Fruit fly (Drosophila melanogaster) whole organism, embryonic: ENCODE results near the gene CG10710.

ENCODE experiments used
- ATbp ChIP-seq: fragments of 200-800 bp; sonication (Bioruptor generic); optimal IDR thresholded peaks from 2 replicates; lab custom pipeline; 2017; ENCODE audit warnings: missing biosample characterization, mild to moderate bottlenecking, missing genetic modification characterization, missing genetic modification reagents
- Antp ChIP-seq: fragments of 200-800 bp; sonication (Bioruptor generic); optimal IDR thresholded peaks from 3 replicates; lab custom pipeline; 2016; ENCODE audit warnings: missing biosample characterization, missing genetic modification characterization
- BtbVII ChIP-seq: fragments of 200-800 bp; sonication (Bioruptor generic); optimal IDR thresholded peaks from 3 replicates; lab custom pipeline; 2017; ENCODE audit warnings: missing biosample characterization, mild to moderate bottlenecking, missing genetic modification characterization
- CG10654 ChIP-seq: fragments of 200-800 bp; sonication (Bioruptor generic); optimal IDR thresholded peaks from 2 replicates; lab custom pipeline; 2016; ENCODE audit warnings: missing biosample characterization, missing genetic modification characterization
- CG11504 ChIP-seq: fragments of 200-800 bp; sonication (Bioruptor generic); optimal IDR thresholded peaks from 3 replicates; lab custom pipeline; 2019; ENCODE audit warnings: missing biosample characterization, mild to moderate bottlenecking, missing genetic modification characterization, moderate library complexity
- CG11560 ChIP-seq: fragments of 200-800 bp; sonication (Bioruptor generic); IDR thresholded peaks from 3 replicates; pipeline ENCODE4 v1.3.6; 2022; ENCODE audit warnings: missing biosample characterization, missing genetic modification characterization
- CG12769 ChIP-seq: fragments of 200-800 bp; sonication (Bioruptor generic); optimal IDR thresholded peaks from 2 replicates; lab custom pipeline; 2019; ENCODE audit warnings: missing biosample characterization, mild to moderate bottlenecking, missing genetic modification characterization, moderate library complexity
- CG12942 ChIP-seq: fragments of 200-800 bp; sonication (Bioruptor generic); optimal IDR thresholded peaks from 3 replicates; lab custom pipeline; 2016; ENCODE audit warnings: missing biosample characterization, missing genetic modification characterization
- CG13424 ChIP-seq: fragments of 200-800 bp; sonication (Bioruptor generic); optimal IDR thresholded peaks from 2 replicates; lab custom pipeline; 2019; ENCODE audit warnings: missing biosample characterization, mild to moderate bottlenecking, missing genetic modification characterization, moderate library complexity
- CG17186 ChIP-seq: fragments of 200-800 bp; sonication (Bioruptor generic); optimal IDR thresholded peaks from 3 replicates; lab custom pipeline; 2017; ENCODE audit warnings: missing biosample characterization, missing genetic modification reagents, missing genetic modification characterization
- CG17359 ChIP-seq: fragments of 200-800 bp; sonication (Bioruptor generic); optimal IDR thresholded peaks from 3 replicates; lab custom pipeline; 2018; ENCODE audit warnings: missing biosample characterization, mild to moderate bottlenecking, missing genetic modification characterization, moderate library complexity
- CG17829 ChIP-seq: fragments of 200-800 bp; optimal IDR thresholded peaks from 2 replicates; lab custom pipeline; 2019; ENCODE audit warnings: missing biosample characterization, mild to moderate bottlenecking, missing genetic modification characterization, moderate library complexity
- CG18262 ChIP-seq: fragments of 200-800 bp; optimal IDR thresholded peaks from 3 replicates; lab custom pipeline; 2019; ENCODE audit warnings: missing biosample characterization, mild to moderate bottlenecking, missing genetic modification characterization, moderate library complexity
- CG2199 ChIP-seq: fragments of 200-800 bp; sonication (Bioruptor generic); IDR thresholded peaks from 3 replicates; pipeline ENCODE4 v1.3.6; 2022; ENCODE audit warnings: missing biosample characterization, missing genetic modification characterization
- CG30431 ChIP-seq: fragments of 200-800 bp; sonication (Bioruptor generic); optimal IDR thresholded peaks from 2 replicates; lab custom pipeline; 2017; ENCODE audit warnings: missing biosample characterization, missing genetic modification characterization
- CG32532 ChIP-seq: fragments of 200-800 bp; sonication (Bioruptor generic); IDR thresholded peaks from 2 replicates; pipeline ENCODE4 v1.3.6; 2022; ENCODE audit warnings: missing biosample characterization, missing genetic modification characterization
- CG32772 ChIP-seq: fragments of 200-800 bp; sonication (Bioruptor generic); IDR thresholded peaks from 2 replicates; pipeline ENCODE4 v1.3.6; 2022; ENCODE audit warnings: missing biosample characterization, missing genetic modification characterization
- CG3726 ChIP-seq: fragments of 200-800 bp; sonication (Bioruptor generic); IDR thresholded peaks from 3 replicates; pipeline ENCODE4, ENCODE4 v1.3.6; 2022; ENCODE audit warnings: missing biosample characterization, missing genetic modification characterization
- CG6175 ChIP-seq: fragments of 200-800 bp; sonication (Bioruptor generic); IDR thresholded peaks from 3 replicates; pipeline ENCODE4 v1.3.6; 2022; ENCODE audit warnings: missing biosample characterization, missing genetic modification characterization
- CG6854 ChIP-seq: fragments of 200-800 bp; sonication (Bioruptor generic); optimal IDR thresholded peaks from 3 replicates; lab custom pipeline; 2017; ENCODE audit warnings: missing biosample characterization, mild to moderate bottlenecking, missing genetic modification characterization
- CG7357 ChIP-seq: fragments of 200-800 bp; sonication (Bioruptor generic); IDR thresholded peaks from 3 replicates; pipeline ENCODE4 v1.3.6; 2022; ENCODE audit warnings: missing biosample characterization, missing genetic modification characterization
- CG9609 ChIP-seq: fragments of 200-800 bp; sonication (Bioruptor generic); optimal IDR thresholded peaks from 3 replicates; lab custom pipeline; 2016; ENCODE audit warnings: missing biosample characterization, missing genetic modification characterization
- Ets97D ChIP-seq: fragments of 200-800 bp; sonication (Bioruptor generic); optimal IDR thresholded peaks from 3 replicates; lab custom pipeline; 2016; ENCODE audit warnings: missing biosample characterization, missing genetic modification characterization
- H2.0 ChIP-seq: fragments of 200-800 bp; sonication (Bioruptor generic); IDR thresholded peaks from 2 replicates; pipeline ENCODE4 v1.3.6; 2022; ENCODE audit warnings: missing biosample characterization, missing genetic modification characterization
- HLH3B ChIP-seq: fragments of 200-800 bp; sonication (Bioruptor generic); IDR thresholded peaks from 2 replicates; pipeline ENCODE4 v1.3.6; 2022; ENCODE audit warnings: missing biosample characterization, missing genetic modification characterization
- HLHmδ ChIP-seq: fragments of 200-800 bp; sonication (Bioruptor generic); optimal IDR thresholded peaks from 2 replicates; lab custom pipeline; 2018; ENCODE audit warnings: missing biosample characterization, mild to moderate bottlenecking, missing genetic modification characterization, moderate library complexity
- Hr78 ChIP-seq, 2 experiments: fragments of 200-800 bp in 1 of 2; fragments of >200 bp in 1 of 2; sonication (Bioruptor generic) in 1 of 2; optimal IDR thresholded peaks; 2 replicates each; lab custom pipeline; 2017 to 2019; ENCODE audit warnings: missing biosample characterization in 2 of 2, missing genetic modification characterization in 2 of 2, mild to moderate bottlenecking in 1 of 2, moderate library complexity in 1 of 2
- Mrtf ChIP-seq: fragments of 200-800 bp; sonication (Bioruptor generic); IDR thresholded peaks from 3 replicates; pipeline ENCODE4 v1.3.6; 2022; ENCODE audit warnings: missing biosample characterization, missing genetic modification characterization
- Rfx ChIP-seq: fragments of 200-800 bp; sonication (Bioruptor generic); IDR thresholded peaks from 2 replicates; pipeline ENCODE4 v1.3.6; 2022; ENCODE audit warnings: missing biosample characterization, missing genetic modification characterization
- Sry-δ ChIP-seq: fragments of 200-800 bp; sonication (Bioruptor generic); optimal IDR thresholded peaks from 2 replicates; lab custom pipeline; 2016; ENCODE audit warnings: missing biosample characterization, missing genetic modification characterization
- Taf1 ChIP-seq: fragments of 200-800 bp; sonication (Bioruptor generic); IDR thresholded peaks from 2 replicates; pipeline ENCODE4 v1.3.6; 2022; ENCODE audit warnings: missing biosample characterization, missing genetic modification characterization
- ap ChIP-seq: fragments of 200-800 bp; sonication (Bioruptor generic); IDR thresholded peaks from 2 replicates; pipeline ENCODE4 v1.3.6; 2022; ENCODE audit warnings: missing biosample characterization, missing genetic modification characterization
- ash1 ChIP-seq: fragments of 200-800 bp; sonication (Bioruptor generic); optimal IDR thresholded peaks from 2 replicates; lab custom pipeline; 2018; ENCODE audit warnings: missing biosample characterization, mild to moderate bottlenecking, missing genetic modification characterization
- chm ChIP-seq: fragments of 200-800 bp; sonication (Bioruptor generic); IDR thresholded peaks from 2 replicates; pipeline ENCODE4 v1.3.6; 2022; ENCODE audit warnings: missing biosample characterization, missing genetic modification characterization
- ci ChIP-seq: fragments of 200-800 bp; sonication (Bioruptor generic); IDR thresholded peaks from 3 replicates; pipeline ENCODE4 v1.3.6; 2022; ENCODE audit warnings: missing biosample characterization, missing genetic modification characterization
- crp ChIP-seq, 2 experiments: fragments of 200-800 bp; sonication (Bioruptor generic); optimal IDR thresholded peaks; 2 replicates in 1 of 2; 3 replicates in 1 of 2; lab custom pipeline; 2017; ENCODE audit warnings: missing biosample characterization in 2 of 2, missing genetic modification characterization in 2 of 2, mild to moderate bottlenecking in 1 of 2, moderate library complexity in 1 of 2
- emc ChIP-seq: fragments of 200-800 bp; sonication (Bioruptor generic); optimal IDR thresholded peaks from 2 replicates; lab custom pipeline; 2016; ENCODE audit warnings: missing biosample characterization, missing genetic modification characterization
- en ChIP-seq: fragments of 200-800 bp; sonication (Bioruptor generic); optimal IDR thresholded peaks from 2 replicates; lab custom pipeline; 2016; ENCODE audit warnings: missing biosample characterization, missing genetic modification characterization
- gem ChIP-seq: fragments of 200-800 bp; sonication (Bioruptor generic); optimal IDR thresholded peaks from 2 replicates; lab custom pipeline; 2019; ENCODE audit warnings: missing biosample characterization, mild to moderate bottlenecking, missing genetic modification characterization, moderate library complexity
- gro ChIP-seq: fragments of 200-800 bp; sonication (Bioruptor generic); optimal IDR thresholded peaks from 2 replicates; lab custom pipeline; 2016; ENCODE audit warnings: missing biosample characterization, missing genetic modification characterization
- h ChIP-seq: fragments of >200 bp; optimal IDR thresholded peaks from 2 replicates; lab custom pipeline; 2017
- kay ChIP-seq: fragments of 200-800 bp; sonication (Bioruptor generic); optimal IDR thresholded peaks from 2 replicates; lab custom pipeline; 2016; ENCODE audit warnings: missing biosample characterization, missing genetic modification characterization
- klu ChIP-seq: fragments of 200-800 bp; sonication (Bioruptor generic); IDR thresholded peaks from 2 replicates; pipeline ENCODE4 v1.3.6; 2022; ENCODE audit warnings: missing biosample characterization, missing genetic modification characterization
- p53 ChIP-seq: fragments of 200-800 bp; sonication (Bioruptor generic); optimal IDR thresholded peaks from 2 replicates; lab custom pipeline; 2016; ENCODE audit warnings: missing biosample characterization, missing genetic modification characterization
- row ChIP-seq: fragments of 200-800 bp; sonication (Bioruptor generic); IDR thresholded peaks from 3 replicates; pipeline ENCODE4 v1.3.6; 2022; ENCODE audit warnings: missing biosample characterization, missing genetic modification characterization
- run ChIP-seq: fragments of 200-800 bp; sonication (Bioruptor generic); optimal IDR thresholded peaks from 3 replicates; lab custom pipeline; 2018; ENCODE audit warnings: missing biosample characterization, mild to moderate bottlenecking, missing genetic modification characterization
- sob ChIP-seq: fragments of 200-800 bp; sonication (Bioruptor generic); IDR thresholded peaks from 2 replicates; pipeline ENCODE4 v1.3.6; 2022; ENCODE audit warnings: missing biosample characterization, missing genetic modification characterization
- usp ChIP-seq: fragments of >200 bp; optimal IDR thresholded peaks from 2 replicates; lab custom pipeline; 2017; ENCODE audit warnings: missing biosample characterization, missing genetic modification characterization
- vvl ChIP-seq: fragments of 200-800 bp; sonication (Bioruptor generic); IDR thresholded peaks from 2 replicates; pipeline ENCODE4 v1.3.6; 2022; ENCODE audit warnings: missing biosample characterization, missing genetic modification characterization
- wek ChIP-seq: fragments of 200-800 bp; sonication (Bioruptor generic); optimal IDR thresholded peaks from 3 replicates; lab custom pipeline; 2018; ENCODE audit warnings: missing biosample characterization, mild to moderate bottlenecking, missing genetic modification characterization, moderate library complexity

CG10710 gene

DNA sequence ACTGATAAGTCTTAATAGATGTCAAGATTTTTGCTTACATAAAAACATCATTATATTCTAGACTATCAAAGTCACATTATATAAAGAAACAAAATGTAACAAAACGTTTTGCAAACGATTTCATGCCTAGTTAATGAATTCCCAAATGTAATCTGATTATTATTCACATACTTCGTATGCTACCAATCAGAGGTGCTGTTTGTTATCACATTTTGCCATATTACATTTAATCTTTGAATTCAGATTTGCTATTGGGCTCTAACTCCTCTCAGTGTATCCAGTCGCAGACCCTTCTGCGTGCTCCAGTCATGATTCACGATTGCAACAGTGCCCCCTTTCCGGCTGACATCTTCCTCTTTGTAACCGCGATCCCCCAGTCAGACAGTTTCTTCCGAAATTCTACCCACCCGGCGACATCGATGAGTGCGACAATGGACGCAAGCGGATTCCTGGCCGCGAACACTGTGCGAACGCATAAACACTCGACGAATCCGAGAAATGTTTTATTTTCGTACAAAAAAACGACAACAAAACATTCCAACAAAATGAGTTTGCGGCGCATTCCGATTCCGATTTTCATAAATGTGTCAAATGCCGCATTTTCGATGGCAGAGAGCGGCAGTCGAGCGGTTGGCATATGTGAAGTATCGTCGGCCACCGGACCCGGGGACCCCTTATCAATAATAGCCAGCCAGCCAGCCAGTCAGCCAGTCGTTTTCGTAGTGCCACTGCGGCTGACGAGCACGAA is 31.1 kb downstream of the CG10710 start:
- TF ChIP-seq CG2199 (peak; percentile 80; the same call in 1 of the 3 replicates), CG17359 (tag; lab: Kevin White, UChicago) (peak; percentile 12), ci (GFP tag; lab: Robert Waterston, UW) (peak; percentile 47; the same call in 1 of the 3 replicates), h (lab: Kevin White, UChicago) (no peak), Ets97D (GFP tag; lab: Kevin White, UChicago) (no peak), gro (GFP tag; lab: Kevin White, UChicago) (no peak), HLHmδ (GFP tag; lab: Kevin White, UChicago) (no peak), CG17829 (tag; lab: Kevin White, UChicago) (no peak), CG11560 (tag; lab: Robert Waterston, UW) (no peak), CG6854 (GFP tag; lab: Kevin White, UChicago) (no peak), ap (GFP tag; lab: Robert Waterston, UW) (no peak), Hr78 (GFP tag; optimal IDR thresholded peaks at IDR 0.05; lab: Kevin White, UChicago) (no peak), crp (GFP tag; optimal IDR thresholded peaks at IDR 0.05; lab: Kevin White, UChicago) (no peak), CG3726 (GFP tag; lab: Robert Waterston, UW) (no peak), ATbp (GFP tag; lab: Kevin White, UChicago) (no peak), HLH3B (GFP tag; lab: Robert Waterston, UW) (peak; percentile 5; the same call in 1 of the 2 replicates), CG7357 (GFP tag; lab: Robert Waterston, UW) (0 out of 3 replicates have a peak, but pooled peaks have one; percentile 25), CG10654 (no peak), ash1 (GFP tag; lab: Kevin White, UChicago) (no peak), p53 (GFP tag; lab: Kevin White, UChicago) (no peak), Sry-δ (no peak), vvl (GFP tag; lab: Robert Waterston, UW) (0 out of 2 replicates have a peak, but pooled peaks have one; percentile 36), kay (peak; percentile 14), klu (GFP tag; lab: Robert Waterston, UW) (no peak), Taf1 (no peak), BtbVII (GFP tag; lab: Kevin White, UChicago) (no peak), run (tag; lab: Kevin White, UChicago) (no peak), CG30431 (GFP tag; lab: Kevin White, UChicago) (no peak), CG13424 (tag; lab: Kevin White, UChicago) (no peak), CG18262 (tag; lab: Kevin White, UChicago) (peak; percentile 13), emc (no peak), CG11504 (tag; lab: Kevin White, UChicago) (peak; percentile 44), CG12942 (GFP tag; lab: Kevin White, UChicago) (no peak), usp (GFP tag; lab: Kevin White, UChicago) (no peak), CG32772 (GFP tag; lab: Robert Waterston, UW) (no peak), CG12769 (peak; percentile 86), Rfx (peak; percentile 44; the same call in 1 of the 2 replicates), CG17186 (GFP tag; lab: Kevin White, UChicago) (no peak), CG6175 (GFP tag; lab: Robert Waterston, UW) (peak; percentile 50; the same call in 1 of the 3 replicates), row (GFP tag; lab: Robert Waterston, UW) (peak; percentile 40; the same call in 1 of the 3 replicates), Mrtf (GFP tag; lab: Robert Waterston, UW) (no peak), en (GFP tag; lab: Kevin White, UChicago) (no peak), Antp (GFP tag; lab: Kevin White, UChicago) (peak; percentile 4), wek (no peak), CG9609 (GFP tag; lab: Kevin White, UChicago) (no peak), gem (tag; lab: Kevin White, UChicago) (peak; percentile 9), chm (GFP tag; lab: Robert Waterston, UW) (0 out of 2 replicates have a peak, but pooled peaks have one; percentile 17), H2.0 (GFP tag; lab: Robert Waterston, UW) (0 out of 2 replicates have a peak, but pooled peaks have one; percentile 3), sob (0 out of 2 replicates have a peak, but pooled peaks have one; percentile 36), CG32532 (GFP tag; lab: Robert Waterston, UW) (no peak)
